Fruit fly (Drosophila melanogaster) whole organism: Measurements from ENCODE around the gene Tbc1d15-17.

Experiments used
- CG8478 ChIP-seq: fragments of >200 bp; optimal IDR thresholded peaks from 2 replicates; lab custom pipeline; 2018; ENCODE audit warnings: inconsistent platforms
- Dll ChIP-seq: fragments of >200 bp; optimal IDR thresholded peaks from 2 replicates; lab custom pipeline; 2017
- EcR ChIP-seq, 2 experiments: fragments of >200 bp; optimal IDR thresholded peaks; 2 replicates each; lab custom pipeline; 2017; ENCODE audit warnings: missing biosample characterization in 2 of 2, missing genetic modification characterization in 2 of 2, missing genetic modification reagents in 2 of 2
- pan ChIP-seq: fragments of >200 bp; optimal IDR thresholded peaks from 2 replicates; lab custom pipeline; 2017
- psq ChIP-seq: fragments of >200 bp; optimal IDR thresholded peaks from 2 replicates; lab custom pipeline; 2017
- usp ChIP-seq: fragments of >200 bp; optimal IDR thresholded peaks from 2 replicates; lab custom pipeline; 2017; ENCODE audit warnings: missing biosample characterization, missing genetic modification characterization, mixed read lengths

The Tbc1d15-17 gene

DNA sequence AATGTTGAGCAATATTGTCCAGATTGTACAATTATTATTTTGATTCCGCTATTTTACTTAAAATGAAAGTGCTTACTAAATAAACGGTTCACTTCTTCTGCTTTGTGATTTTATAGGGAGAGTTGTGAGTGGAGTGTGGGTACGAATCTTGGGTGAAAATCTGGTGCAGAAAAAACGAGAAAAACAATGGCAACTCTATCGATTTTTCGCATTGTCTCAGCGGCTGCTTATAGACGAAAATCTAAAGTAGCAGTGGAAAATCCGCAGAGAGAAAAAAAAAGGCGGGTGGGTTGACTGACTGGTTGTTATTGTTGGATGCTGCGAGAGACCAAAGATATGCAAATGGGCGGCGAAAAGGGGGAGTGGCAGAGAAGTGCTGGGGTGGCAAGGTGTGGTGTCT lies 36.1 kb downstream of the Tbc1d15-17 start:
- TF ChIP-seq EcR (GFP tag; optimal IDR thresholded peaks at IDR 0.05; lab: Kevin White, UChicago), result no peak
- TF ChIP-seq usp, result no peak
- no peak for TF ChIP-seq Dll (lab: Kevin White, UChicago)
- no peak for TF ChIP-seq psq (lab: Kevin White, UChicago)
- TF ChIP-seq pan (lab: Kevin White, UChicago), result no peak
- TF ChIP-seq CG8478, result no peak

dm6 chr2L:243819-244218 lies 36.8 kb downstream of the Tbc1d15-17 start:
- no peak for TF ChIP-seq usp
- TF ChIP-seq pan (lab: Kevin White, UChicago), result no peak
- TF ChIP-seq EcR (GFP tag; optimal IDR thresholded peaks at IDR 0.05; lab: Kevin White, UChicago), result no peak
- no peak for TF ChIP-seq Dll (lab: Kevin White, UChicago)

DNA sequence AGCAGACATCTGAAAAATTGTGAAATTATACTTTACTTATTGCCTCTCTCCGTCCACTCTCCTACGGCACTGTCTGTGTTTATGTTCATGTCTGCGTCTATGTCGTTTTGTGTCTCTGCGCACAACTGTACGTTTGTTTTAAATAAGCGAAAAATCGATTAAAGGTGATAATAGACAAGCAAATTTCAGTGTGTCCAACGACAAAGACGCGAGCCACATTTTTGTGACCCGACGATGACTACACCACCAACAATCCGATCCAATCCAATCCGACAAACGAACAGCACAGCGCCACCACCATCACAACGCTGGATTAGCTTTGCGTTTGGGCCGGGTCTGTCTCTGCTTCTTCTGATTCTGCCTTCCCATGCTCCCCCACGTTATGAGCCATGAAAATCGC lies 37.6 kb downstream of the Tbc1d15-17 start:
- TF ChIP-seq usp, result no peak
- no peak for TF ChIP-seq pan (lab: Kevin White, UChicago)
- TF ChIP-seq psq (lab: Kevin White, UChicago), result no peak
- TF ChIP-seq EcR (GFP tag; optimal IDR thresholded peaks at IDR 0.05; lab: Kevin White, UChicago), result no peak
- no peak for TF ChIP-seq Dll (lab: Kevin White, UChicago)
- no peak for TF ChIP-seq CG8478

dm6 chr2L:246656-247340 lies 39.8 kb downstream of the Tbc1d15-17 start:
- no peak for TF ChIP-seq psq (lab: Kevin White, UChicago)
- TF ChIP-seq EcR (GFP tag; optimal IDR thresholded peaks at IDR 0.05; lab: Kevin White, UChicago), result no peak
- TF ChIP-seq pan (lab: Kevin White, UChicago), result no peak
- peak; percentile 79 for TF ChIP-seq Dll (lab: Kevin White, UChicago)
- TF ChIP-seq CG8478, result no peak
- TF ChIP-seq usp, result no peak

DNA sequence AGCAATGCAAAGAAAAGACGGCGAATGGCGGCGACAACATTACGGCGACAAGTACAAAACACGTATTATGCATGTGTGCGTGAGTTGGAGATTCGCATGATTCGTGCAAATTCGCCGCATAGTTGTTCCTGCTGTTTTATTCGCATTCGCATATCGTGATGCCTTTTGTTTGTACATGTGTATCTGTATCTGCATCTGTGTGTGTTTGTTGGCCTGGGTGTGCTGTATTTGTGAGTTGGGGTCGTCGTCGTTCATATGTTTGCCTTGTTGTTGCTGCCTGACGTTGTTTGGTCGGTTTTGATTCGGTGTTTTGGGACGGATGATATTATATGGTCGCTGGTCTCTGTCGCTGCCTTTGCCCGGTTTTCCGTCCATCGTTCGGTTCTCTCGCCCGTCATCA lies 40.5 kb downstream of the Tbc1d15-17 start:
- TF ChIP-seq CG8478 (no peak), usp (no peak), Dll (lab: Kevin White, UChicago) (no peak), EcR (GFP tag; optimal IDR thresholded peaks at IDR 0.05; lab: Kevin White, UChicago) (no peak), pan (lab: Kevin White, UChicago) (no peak), psq (lab: Kevin White, UChicago) (no peak)

dm6 chr2L:247845-248473 lies 41.0 kb downstream of the Tbc1d15-17 start:
- TF ChIP-seq pan (lab: Kevin White, UChicago) (no peak), psq (lab: Kevin White, UChicago) (no peak)

DNA sequence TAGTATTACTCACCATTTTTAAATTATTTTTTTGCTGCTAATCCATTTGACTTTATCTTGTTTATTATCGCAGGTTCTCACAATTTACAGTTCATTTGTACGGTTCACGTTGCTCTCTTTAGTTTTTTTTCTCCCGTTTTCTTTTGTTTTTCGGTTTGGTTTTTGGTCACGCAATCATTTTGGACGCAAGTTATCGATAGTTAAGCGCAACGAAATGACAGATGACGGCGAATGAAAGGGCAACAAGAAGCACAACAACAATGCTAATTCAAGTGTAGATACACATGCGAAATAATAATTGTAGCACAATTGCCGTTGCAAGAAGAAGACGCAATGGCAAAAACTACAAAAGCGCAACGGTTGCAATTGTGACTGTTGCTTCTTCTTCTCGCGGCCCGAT lies 41.6 kb downstream of the Tbc1d15-17 start:
- TF ChIP-seq EcR (GFP tag; optimal IDR thresholded peaks at IDR 0.05; lab: Kevin White, UChicago) (no peak), pan (lab: Kevin White, UChicago) (no peak), Dll (lab: Kevin White, UChicago) (no peak)

DNA sequence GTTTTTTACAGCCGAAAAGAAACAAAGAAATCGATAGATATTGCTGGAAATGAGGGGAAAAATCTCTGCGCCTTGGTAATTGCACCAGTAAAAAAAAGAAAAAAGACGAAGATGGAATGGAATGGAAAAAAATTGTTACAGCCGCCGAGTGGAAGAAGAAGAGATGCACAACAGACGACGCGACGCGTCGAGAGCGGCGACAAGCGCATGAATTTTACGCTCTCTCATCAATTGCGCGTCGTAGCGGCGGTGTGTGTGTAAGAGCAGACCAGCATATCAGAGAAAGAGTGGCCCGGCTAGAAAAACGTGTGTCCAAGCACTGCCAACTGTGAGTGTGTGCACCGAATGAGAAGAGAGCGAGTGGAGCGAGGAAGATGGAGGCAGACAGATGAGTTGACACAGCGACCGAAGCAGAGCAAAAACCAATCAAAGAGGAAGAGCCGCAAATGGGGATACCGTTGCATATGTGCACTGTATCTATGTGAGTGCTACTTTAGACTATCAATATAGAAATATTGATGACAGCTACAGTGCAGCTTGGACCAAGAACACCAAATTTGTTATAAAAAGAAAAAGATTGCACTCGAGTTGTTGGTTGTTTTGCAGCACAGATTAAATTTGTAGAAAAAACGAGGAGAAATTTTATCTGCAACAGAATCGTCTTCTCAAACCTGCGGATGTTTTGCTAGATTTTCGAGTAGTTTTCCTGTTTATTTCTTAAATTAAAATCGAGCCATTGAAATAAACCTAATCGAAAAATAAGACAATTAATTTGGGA lies 42.3 kb downstream of the Tbc1d15-17 start:
- TF ChIP-seq EcR (GFP tag; optimal IDR thresholded peaks at IDR 0.05; lab: Kevin White, UChicago), result no peak
- TF ChIP-seq Dll (lab: Kevin White, UChicago), result peak; percentile 91

- TF ChIP-seq Dll (lab: Kevin White, UChicago), result no peak
- no peak for TF ChIP-seq CG8478
- no peak for TF ChIP-seq EcR (GFP tag; optimal IDR thresholded peaks at IDR 0.05; lab: Kevin White, UChicago)
- TF ChIP-seq usp, result no peak
- TF ChIP-seq pan (lab: Kevin White, UChicago), result no peak
- TF ChIP-seq psq (lab: Kevin White, UChicago), result no peak
Observed at dm6 chr2L:250507-251215, 43.7 kb downstream of the Tbc1d15-17 start, which contains the start of gene kis. TSS of gene kis (minus strand) at chr2L:250823.

DNA sequence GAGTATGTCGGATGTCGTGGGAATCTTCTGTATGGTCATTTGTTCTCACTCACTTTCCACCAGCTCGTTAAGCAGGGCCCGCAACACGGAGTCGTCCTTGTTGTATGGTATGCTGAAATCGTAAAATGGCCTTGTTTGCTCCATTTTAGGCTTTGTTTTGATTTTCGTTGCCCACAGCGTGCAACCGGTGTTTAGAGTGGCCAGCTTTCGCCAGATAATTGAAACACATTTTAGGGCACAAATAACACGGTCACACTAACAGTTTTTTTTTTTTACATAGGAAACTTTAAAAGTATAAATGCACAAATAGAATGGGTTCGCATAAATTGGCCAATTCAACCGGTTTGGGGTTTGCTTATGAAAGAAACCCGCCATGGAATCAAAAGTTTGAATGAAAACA lies 45.2 kb downstream of the Tbc1d15-17 start, which contains the start of gene Rpp30:
TSS of gene Rpp30 (minus strand) at position 200 of the 400 bp plus-strand sequence.
- TF ChIP-seq CG8478, result no peak
- no peak for TF ChIP-seq Dll (lab: Kevin White, UChicago)
- TF ChIP-seq usp, result no peak
- TF ChIP-seq EcR (GFP tag; optimal IDR thresholded peaks at IDR 0.05; lab: Kevin White, UChicago), result no peak
- no peak for TF ChIP-seq pan (lab: Kevin White, UChicago)
- TF ChIP-seq psq (lab: Kevin White, UChicago), result no peak
